Fruit fly (Drosophila melanogaster): ENCODE data around the gene CG46399.

CG46399 gene

dm6 chrX:14882536-14883118 is 23.6 kb downstream of the CG46399 start, which contains the start of the genes CG45064 and CG45065 (continued):
- peak; percentile 79 for TF ChIP-seq CG9609 (GFP tag; optimal IDR thresholded peaks at IDR 0.05)
- TF ChIP-seq NK7.1 (GFP tag; optimal IDR thresholded peaks at IDR 0.05), result peak; percentile 69
- peak; percentile 81 for TF ChIP-seq ind (GFP tag; optimal IDR thresholded peaks at IDR 0.05)
- TF ChIP-seq CG1602 (GFP tag; optimal IDR thresholded peaks at IDR 0.05), result peak; percentile 71
- TF ChIP-seq CG8089 (GFP tag; optimal IDR thresholded peaks at IDR 0.05), result peak; percentile 81
- TF ChIP-seq CG10431 (GFP tag; optimal IDR thresholded peaks at IDR 0.05), result peak; percentile 70
- TF ChIP-seq CG9215 (GFP tag; IDR thresholded peaks at IDR 0.05), result no peak
- no peak for TF ChIP-seq stwl (tag; optimal IDR thresholded peaks at IDR 0.05)
- peak; percentile 55 for TF ChIP-seq shn (GFP tag; optimal IDR thresholded peaks at IDR 0.05)
- peak; percentile 86 for TF ChIP-seq H15 (GFP tag; IDR thresholded peaks at IDR 0.05)
- TF ChIP-seq NC2β (GFP tag; optimal IDR thresholded peaks at IDR 0.05), result peak; percentile 73
- peak; percentile 67 for TF ChIP-seq Rfx (GFP tag; IDR thresholded peaks at IDR 0.05)
- peak; percentile 50 for TF ChIP-seq CG10274 (GFP tag; optimal IDR thresholded peaks at IDR 0.05)
- TF ChIP-seq CG9876 (GFP tag; optimal IDR thresholded peaks at IDR 0.05), result peak; percentile 45
- peak; percentile 84 for TF ChIP-seq nerfin-1 (tag; optimal IDR thresholded peaks at IDR 0.05)
- peak; percentile 61 for TF ChIP-seq caup (GFP tag; optimal IDR thresholded peaks at IDR 0.05; ENCODE audit: severe bottlenecking)
- peak; percentile 77 for TF ChIP-seq E2f1 (GFP tag; IDR thresholded peaks at IDR 0.05)
- peak; percentile 62 for TF ChIP-seq Spps (tag; optimal IDR thresholded peaks at IDR 0.05)
- TF ChIP-seq cg (GFP tag; optimal IDR thresholded peaks at IDR 0.05), result no peak
- no peak for TF ChIP-seq z (GFP tag; IDR thresholded peaks at IDR 0.05)
- TF ChIP-seq CG6854 (GFP tag; optimal IDR thresholded peaks at IDR 0.05), result peak; percentile 73
- TF ChIP-seq CG8290 (GFP tag; optimal IDR thresholded peaks at IDR 0.05), result peak; percentile 29
- TF ChIP-seq CG8290 (tag; optimal IDR thresholded peaks at IDR 0.05), result peak in 1 of 2 experiments; percentile 88
- peak; percentile 70 for TF ChIP-seq ems (GFP tag; optimal IDR thresholded peaks at IDR 0.05)
- TF ChIP-seq crol (GFP tag; IDR thresholded peaks at IDR 0.05), result no peak
- peak; percentile 69; the same call in 2 of the 3 replicates for TF ChIP-seq Mrtf (GFP tag; IDR thresholded peaks at IDR 0.05)
- TF ChIP-seq sens-2 (GFP tag; IDR thresholded peaks at IDR 0.05), result peak; percentile 69
- peak; percentile 90 for TF ChIP-seq stc (GFP tag; IDR thresholded peaks at IDR 0.05)
- TF ChIP-seq run (tag; optimal IDR thresholded peaks at IDR 0.05), result peak; percentile 84
- no peak for TF ChIP-seq lbe (GFP tag; optimal IDR thresholded peaks at IDR 0.05)
- peak; percentile 81 for TF ChIP-seq bab2 (GFP tag; optimal IDR thresholded peaks at IDR 0.05)
- peak; percentile 86 for TF ChIP-seq wor (GFP tag; IDR thresholded peaks at IDR 0.05)
- no peak for TF ChIP-seq hkb (optimal IDR thresholded peaks at IDR 0.05)
- TF ChIP-seq hkb (GFP tag; IDR thresholded peaks at IDR 0.05), result peak; percentile 87
- TF ChIP-seq CG3407 (GFP tag; optimal IDR thresholded peaks at IDR 0.05), result peak; percentile 74
- no peak for TF ChIP-seq schlank (tag; optimal IDR thresholded peaks at IDR 0.05)
- TF ChIP-seq CG34376 (GFP tag; optimal IDR thresholded peaks at IDR 0.05), result no peak
- peak; percentile 94 for TF ChIP-seq HLH3B (GFP tag; IDR thresholded peaks at IDR 0.05)
- TF ChIP-seq rib (GFP tag; IDR thresholded peaks at IDR 0.05), result no peak
- TF ChIP-seq Lhr (GFP tag; optimal IDR thresholded peaks at IDR 0.05), result peak; percentile 76
- TF ChIP-seq dpn (GFP tag; optimal IDR thresholded peaks at IDR 0.05), result peak; percentile 79 to 85
- TF ChIP-seq tap (tag; optimal IDR thresholded peaks at IDR 0.05), result peak; percentile 86
- TF ChIP-seq fu2 (GFP tag; optimal IDR thresholded peaks at IDR 0.05), result peak; percentile 67
- TF ChIP-seq Bgb (GFP tag; IDR thresholded peaks at IDR 0.05; ENCODE audit: partially characterized antibody), result no peak
- peak; percentile 68 for TF ChIP-seq maf-S (GFP tag; optimal IDR thresholded peaks at IDR 0.05)
- TF ChIP-seq row (GFP tag; IDR thresholded peaks at IDR 0.05), result peak; percentile 81
- TF ChIP-seq aop (GFP tag; IDR thresholded peaks at IDR 0.05), result peak; percentile 41; the same call in 1 of the 2 replicates
- peak; percentile 24 for TF ChIP-seq fd3F (GFP tag; optimal IDR thresholded peaks at IDR 0.05)
- TF ChIP-seq CG11093 (GFP tag; IDR thresholded peaks at IDR 0.05), result peak; percentile 76
- peak; percentile 74; the same call in 2 of the 3 replicates for TF ChIP-seq jigr1 (GFP tag; IDR thresholded peaks at IDR 0.05)
- peak in 1 of 2 experiments; percentile 95 for TF ChIP-seq eve (GFP tag; optimal IDR thresholded peaks at IDR 0.05)
- TF ChIP-seq CG5245 (GFP tag; optimal IDR thresholded peaks at IDR 0.05), result peak; percentile 81
